Worm (Caenorhabditis elegans) whole organism, L2 larva: Measurements from ENCODE around the gene bcl-7.

Experiments used
- C34F6.9 ChIP-seq: fragments of 150-350 bp; optimal IDR thresholded peaks from 2 replicates; lab custom pipeline; 2014; ENCODE audit warnings: missing biosample characterization, missing genetic modification characterization
- F13H6.1 ChIP-seq: sonication (generic microtip); optimal IDR thresholded peaks from 2 replicates; lab custom pipeline; 2016; ENCODE audit warnings: missing genetic modification characterization, missing compliant biosample characterization
- R02D3.7 ChIP-seq: fragments of 150-350 bp; optimal IDR thresholded peaks from 2 replicates; lab custom pipeline; 2014; ENCODE audit warnings: missing biosample characterization, missing genetic modification characterization
- Y55F3AM.14 ChIP-seq: fragments of 200-800 bp; sonication (Bioruptor generic); optimal IDR thresholded peaks from 2 replicates; lab custom pipeline; 2018; ENCODE audit warnings: mild to moderate bottlenecking, missing genetic modification characterization, missing compliant biosample characterization
- ZK546.5 ChIP-seq: sonication (generic microtip); optimal IDR thresholded peaks from 2 replicates; lab custom pipeline; 2017; ENCODE audit warnings: missing biosample characterization, missing genetic modification characterization
- ama-1 ChIP-seq: fragments of 150-350 bp; optimal IDR thresholded peaks from 2 replicates; lab custom pipeline; 2018; ENCODE audit warnings: inconsistent platforms
- blmp-1 ChIP-seq: sonication (generic microtip); optimal IDR thresholded peaks from 2 replicates; lab custom pipeline; 2017; ENCODE audit warnings: missing genetic modification characterization, mild to moderate bottlenecking, missing compliant biosample characterization, antibody characterized with exemption, moderate library complexity; ENCODE audit not compliant: insufficient read depth
- ceh-16 ChIP-seq: fragments of 150-350 bp; optimal IDR thresholded peaks from 2 replicates; lab custom pipeline; 2014; ENCODE audit warnings: missing biosample characterization, missing genetic modification characterization
- crh-2 ChIP-seq: sonication (generic microtip); optimal IDR thresholded peaks from 2 replicates; lab custom pipeline; 2017; ENCODE audit warnings: missing biosample characterization, missing genetic modification characterization
- egl-27 ChIP-seq: sonication (generic microtip); optimal IDR thresholded peaks from 3 replicates; lab custom pipeline; 2017; ENCODE audit warnings: missing biosample characterization, missing genetic modification reagents, missing genetic modification characterization
- elt-1 ChIP-seq: fragments of 150-350 bp; optimal IDR thresholded peaks from 2 replicates; lab custom pipeline; 2014; ENCODE audit warnings: missing biosample characterization, missing genetic modification characterization
- elt-3 ChIP-seq: sonication (generic microtip); optimal IDR thresholded peaks from 2 replicates; lab custom pipeline; 2017; ENCODE audit warnings: missing biosample characterization, missing genetic modification characterization
- fos-1 ChIP-seq: fragments of 150-350 bp; optimal IDR thresholded peaks from 2 replicates; lab custom pipeline; 2014; ENCODE audit warnings: missing biosample characterization, missing genetic modification characterization
- gmeb-1 ChIP-seq: fragments of 150-350 bp; optimal IDR thresholded peaks from 2 replicates; lab custom pipeline; 2014; ENCODE audit warnings: missing biosample characterization, missing genetic modification characterization
- lin-11 ChIP-seq: fragments of 150-350 bp; sonication (generic microtip); optimal IDR thresholded peaks from 2 replicates; lab custom pipeline; 2014; ENCODE audit warnings: missing biosample characterization, missing genetic modification characterization, inconsistent platforms, mixed read lengths
- lin-13 ChIP-seq: fragments of 150-350 bp; optimal IDR thresholded peaks from 2 replicates; lab custom pipeline; 2014; ENCODE audit warnings: missing biosample characterization, missing genetic modification reagents, missing genetic modification characterization
- lin-39 ChIP-seq: fragments of 150-350 bp; optimal IDR thresholded peaks from 2 replicates; lab custom pipeline; 2014; ENCODE audit warnings: missing biosample characterization, missing genetic modification reagents, missing genetic modification characterization
- lsy-2 ChIP-seq, 2 experiments: fragments of 150-350 bp in 1 of 2; sonication (generic microtip) in 1 of 2; optimal IDR thresholded peaks; 2 replicates each; lab custom pipeline; 2014 to 2017; ENCODE audit warnings: missing biosample characterization in 2 of 2, missing genetic modification characterization in 2 of 2
- mab-5 ChIP-seq: fragments of 150-350 bp; optimal IDR thresholded peaks from 2 replicates; lab custom pipeline; 2014; ENCODE audit warnings: missing biosample characterization, missing genetic modification characterization
- nhr-10 ChIP-seq: sonication (generic microtip); optimal IDR thresholded peaks from 2 replicates; lab custom pipeline; 2017; ENCODE audit warnings: missing biosample characterization, missing genetic modification characterization
- nhr-11 ChIP-seq: fragments of 150-350 bp; optimal IDR thresholded peaks from 2 replicates; lab custom pipeline; 2014; ENCODE audit warnings: missing biosample characterization, missing genetic modification characterization
- nhr-129 ChIP-seq: fragments of 150-350 bp; optimal IDR thresholded peaks from 2 replicates; lab custom pipeline; 2014; ENCODE audit warnings: missing biosample characterization, missing genetic modification characterization
- nhr-21 ChIP-seq: fragments of 150-350 bp; optimal IDR thresholded peaks from 2 replicates; lab custom pipeline; 2014; ENCODE audit warnings: missing biosample characterization, missing genetic modification characterization
- nhr-23 ChIP-seq: fragments of 150-350 bp; optimal IDR thresholded peaks from 2 replicates; lab custom pipeline; 2014; ENCODE audit warnings: missing biosample characterization, missing genetic modification reagents, missing genetic modification characterization
- nhr-25 ChIP-seq: fragments of 150-350 bp; sonication (generic microtip); optimal IDR thresholded peaks from 3 replicates; lab custom pipeline; 2014; ENCODE audit warnings: missing biosample characterization, missing genetic modification characterization
- nhr-6 ChIP-seq: fragments of 150-350 bp; optimal IDR thresholded peaks from 2 replicates; lab custom pipeline; 2014; ENCODE audit warnings: missing biosample characterization, missing genetic modification characterization
- nhr-77 ChIP-seq: fragments of 150-350 bp; optimal IDR thresholded peaks from 2 replicates; lab custom pipeline; 2014; ENCODE audit warnings: missing biosample characterization, missing genetic modification characterization
- peb-1 ChIP-seq: fragments of 150-350 bp; optimal IDR thresholded peaks from 2 replicates; lab custom pipeline; 2014; ENCODE audit warnings: missing biosample characterization, missing genetic modification characterization
- skn-1 ChIP-seq: sonication (generic microtip); optimal IDR thresholded peaks from 2 replicates; lab custom pipeline; 2017; ENCODE audit warnings: missing biosample characterization, missing genetic modification characterization
- sma-3 ChIP-seq: sonication (generic microtip); optimal IDR thresholded peaks from 2 replicates; lab custom pipeline; 2016; ENCODE audit warnings: missing genetic modification reagents, missing genetic modification characterization, missing compliant biosample characterization
- sma-9 ChIP-seq, 2 experiments: fragments of 150-350 bp in 1 of 2; sonication (generic microtip) in 1 of 2; optimal IDR thresholded peaks; 2 replicates each; lab custom pipeline; 2014 to 2016; ENCODE audit warnings: missing genetic modification characterization in 2 of 2, mild to moderate bottlenecking in 1 of 2, missing biosample characterization in 1 of 2, missing compliant biosample characterization in 1 of 2, missing genetic modification reagents in 1 of 2, moderate library complexity in 1 of 2
- snpc-4 ChIP-seq: fragments of 150-350 bp; optimal IDR thresholded peaks from 2 replicates; lab custom pipeline; 2014; ENCODE audit warnings: missing biosample characterization, missing genetic modification characterization
- unc-39 ChIP-seq: fragments of 150-350 bp; optimal IDR thresholded peaks from 2 replicates; lab custom pipeline; 2014; ENCODE audit warnings: missing biosample characterization, missing genetic modification characterization
- unc-55 ChIP-seq: fragments of 150-350 bp; sonication (generic microtip); optimal IDR thresholded peaks from 3 replicates; lab custom pipeline; 2014; ENCODE audit warnings: missing biosample characterization, missing genetic modification reagents, missing genetic modification characterization
- unc-62 ChIP-seq: fragments of 150-350 bp; optimal IDR thresholded peaks from 2 replicates; lab custom pipeline; 2014; ENCODE audit warnings: missing biosample characterization, missing genetic modification reagents, missing genetic modification characterization
- zag-1 ChIP-seq: fragments of 150-350 bp; optimal IDR thresholded peaks from 2 replicates; lab custom pipeline; 2014; ENCODE audit warnings: missing biosample characterization, missing genetic modification characterization
- ztf-11 ChIP-seq: sonication (generic microtip); optimal IDR thresholded peaks from 2 replicates; lab custom pipeline; 2017; ENCODE audit warnings: missing biosample characterization, missing genetic modification characterization
- ztf-4 ChIP-seq: fragments of 150-350 bp; optimal IDR thresholded peaks from 2 replicates; lab custom pipeline; 2014; ENCODE audit warnings: missing biosample characterization, missing genetic modification characterization

bcl-7 gene

DNA sequence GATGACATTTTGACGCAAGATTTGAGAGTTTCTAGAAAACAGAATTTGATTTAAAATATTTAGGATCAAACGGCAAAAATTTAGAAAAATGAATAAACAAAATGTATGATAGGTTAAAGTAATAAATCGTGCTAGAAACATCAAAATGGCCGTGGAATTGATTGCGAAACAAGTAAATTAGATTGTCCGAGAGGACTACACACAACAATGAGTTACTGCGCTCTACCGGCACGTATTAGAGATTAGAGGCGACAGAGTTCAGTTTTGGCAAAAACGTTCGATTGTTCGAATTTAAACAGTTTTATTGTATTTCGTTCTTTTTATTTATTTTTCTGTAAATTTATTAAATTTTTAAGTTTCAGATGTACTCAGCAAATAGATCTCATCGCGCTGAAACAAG lies at the start of gene bcl-7, which contains the start of gene dnc-2:
TSS of gene bcl-7 (plus strand) at position 363 of the 400 bp plus-strand sequence.
TSS of gene dnc-2 (minus strand) at position 33 of the 400 bp plus-strand sequence.
- TF ChIP-seq lin-13 (GFP tag; lab: Kevin White, UChicago) (peak; percentile 41), sma-3 (GFP tag; lab: Kevin White, UChicago) (peak; percentile 39), nhr-77 (tag; lab: Kevin White, UChicago) (no peak), F13H6.1 (tag; lab: Kevin White, UChicago) (peak; percentile 26), elt-3 (tag; lab: Kevin White, UChicago) (no peak), nhr-25 (tag; lab: Kevin White, UChicago) (peak; percentile 60), ZK546.5 (tag; lab: Kevin White, UChicago) (no peak), C34F6.9 (tag; lab: Kevin White, UChicago) (peak; percentile 85), sma-9 (GFP tag; optimal IDR thresholded peaks at IDR 0.05; lab: Kevin White, UChicago) (peak; percentile 58), sma-9 (tag; optimal IDR thresholded peaks at IDR 0.05; lab: Kevin White, UChicago) (no peak), Y55F3AM.14 (GFP tag; lab: Kevin White, UChicago) (no peak), crh-2 (tag; lab: Kevin White, UChicago) (peak; percentile 54), fos-1 (tag; lab: Kevin White, UChicago) (peak; percentile 27), snpc-4 (tag; lab: Kevin White, UChicago) (peak; percentile 32), nhr-129 (peak; percentile 36), peb-1 (no peak), unc-39 (tag; lab: Kevin White, UChicago) (no peak), ceh-16 (no peak), ama-1 (lab: Kevin White, UChicago) (no peak), nhr-10 (tag; lab: Kevin White, UChicago) (no peak), lin-11 (tag; lab: Kevin White, UChicago) (peak; percentile 17), egl-27 (no peak), nhr-21 (peak; percentile 38), skn-1 (tag; lab: Kevin White, UChicago) (no peak), gmeb-1 (tag; lab: Kevin White, UChicago) (peak; percentile 47), mab-5 (tag; lab: Kevin White, UChicago) (no peak), nhr-11 (tag; lab: Kevin White, UChicago) (no peak), unc-55 (GFP tag; lab: Kevin White, UChicago) (peak; percentile 84), ztf-11 (no peak), nhr-6 (tag; lab: Kevin White, UChicago) (no peak), lsy-2 (tag; optimal IDR thresholded peaks at IDR 0.05; lab: Kevin White, UChicago) (peak; percentile 30 to 79), elt-1 (tag; lab: Kevin White, UChicago) (no peak)

ce11 chrIII:5876140-5876675 lies 49.7 kb upstream of the bcl-7 start, which contains the start of gene aldo-2:
aldo-2 (minus strand) TSS chrIII:5876625.
- TF ChIP-seq lin-13 (GFP tag; lab: Kevin White, UChicago): no peak
- no peak for TF ChIP-seq sma-9 (GFP tag; optimal IDR thresholded peaks at IDR 0.05; lab: Kevin White, UChicago)
- no peak for TF ChIP-seq sma-9 (tag; optimal IDR thresholded peaks at IDR 0.05; lab: Kevin White, UChicago)
- peak; percentile 15 for TF ChIP-seq F13H6.1 (tag; lab: Kevin White, UChicago)
- TF ChIP-seq sma-3 (GFP tag; lab: Kevin White, UChicago): peak; percentile 8
- peak; percentile 23 for TF ChIP-seq gmeb-1 (tag; lab: Kevin White, UChicago)
- TF ChIP-seq zag-1 (tag; lab: Kevin White, UChicago): no peak
- TF ChIP-seq ztf-4 (tag; lab: Kevin White, UChicago): no peak
- no peak for TF ChIP-seq lin-39
- TF ChIP-seq ZK546.5 (tag; lab: Kevin White, UChicago): no peak
- TF ChIP-seq lsy-2 (tag; optimal IDR thresholded peaks at IDR 0.05; lab: Kevin White, UChicago): no peak
- no peak for TF ChIP-seq R02D3.7
- TF ChIP-seq snpc-4 (tag; lab: Kevin White, UChicago): no peak
- no peak for TF ChIP-seq unc-62 (GFP tag; lab: Kevin White, UChicago)
- peak; percentile 6 for TF ChIP-seq blmp-1 (tag; lab: Kevin White, UChicago)
- TF ChIP-seq fos-1 (tag; lab: Kevin White, UChicago): peak; percentile 3
- peak; percentile 3 for TF ChIP-seq nhr-129
- peak; percentile 25 for TF ChIP-seq nhr-21
- no peak for TF ChIP-seq nhr-23 (tag; lab: Kevin White, UChicago)
- TF ChIP-seq ceh-16: peak; percentile 9
- no peak for TF ChIP-seq elt-3 (tag; lab: Kevin White, UChicago)
- TF ChIP-seq ama-1 (lab: Kevin White, UChicago): peak; percentile 86
- no peak for TF ChIP-seq ztf-11
- peak; percentile 37 for TF ChIP-seq nhr-25 (tag; lab: Kevin White, UChicago)
